Worm (Caenorhabditis elegans) whole organism, L1 larva: ENCODE data around the gene C03A3.9.

Experiments
- ceh-82 ChIP-seq, 3 experiments: fragments of 150-350 bp in 1 of 3; sonication (generic microtip) in 2 of 3; optimal IDR thresholded peaks; 2 replicates each; lab custom pipeline; 2014 to 2017; ENCODE audit warnings: missing biosample characterization in 3 of 3, missing genetic modification characterization in 3 of 3
- nhr-237 ChIP-seq: fragments of 150-350 bp; optimal IDR thresholded peaks from 2 replicates; lab custom pipeline; 2014; ENCODE audit warnings: missing biosample characterization, missing genetic modification characterization
- nhr-71 ChIP-seq: sonication (generic microtip); optimal IDR thresholded peaks from 2 replicates; lab custom pipeline; 2016; ENCODE audit warnings: mild to moderate bottlenecking, missing genetic modification characterization, moderate library complexity, missing compliant biosample characterization
- pqm-1 ChIP-seq: sonication (generic microtip); optimal IDR thresholded peaks from 3 replicates; lab custom pipeline; 2017; ENCODE audit warnings: missing biosample characterization, missing genetic modification characterization

DNA sequence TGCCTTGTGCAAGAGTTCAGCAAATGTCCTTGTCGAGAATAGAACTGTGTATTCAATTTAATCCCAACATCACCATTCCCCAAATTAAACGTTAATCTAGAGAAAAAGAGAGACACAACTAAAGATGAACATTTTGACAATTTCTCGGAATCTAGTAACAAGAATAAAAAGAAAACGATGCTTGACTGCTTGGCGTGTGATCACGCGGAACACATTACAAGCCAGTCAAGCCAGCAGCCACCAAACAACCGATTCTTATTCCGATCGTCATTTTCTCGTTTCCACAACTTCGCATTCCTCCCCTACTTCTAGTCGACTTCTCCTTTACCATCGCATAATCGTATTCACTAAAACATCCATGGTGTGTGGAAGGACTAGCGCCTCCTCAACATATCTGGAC is 17.4 kb upstream of the C03A3.9 start:
- no peak for TF ChIP-seq nhr-71 (tag; lab: Kevin White, UChicago)
- TF ChIP-seq ceh-82 (tag; optimal IDR thresholded peaks at IDR 0.05; lab: Kevin White, UChicago): no peak
- TF ChIP-seq pqm-1 (tag; lab: Kevin White, UChicago): no peak
- no peak for TF ChIP-seq nhr-237 (tag; lab: Kevin White, UChicago)
